Worm (Caenorhabditis elegans) whole organism, young adult: ENCODE measurements around the gene Y32B12B.2.
"Not testable (repeated sequence)": the region's sequence is repeated elsewhere in the genome, so short reads cannot be mapped to it uniquely, and the experiment has no call there.

Source experiments
- F33H1.4 ChIP-seq: fragments of 200-800 bp; sonication (Bioruptor generic); IDR thresholded peaks from 2 replicates; pipeline ENCODE4 v1.3.6; 2022; ENCODE audit warnings: missing genetic modification reagents, missing genetic modification characterization, missing compliant biosample characterization
- F55B11.4 ChIP-seq: sonication (generic microtip); optimal IDR thresholded peaks from 2 replicates; lab custom pipeline; 2016; ENCODE audit warnings: missing compliant biosample characterization, missing genetic modification characterization, borderline replicate concordance; ENCODE audit not compliant: insufficient read depth
- F57A8.1 ChIP-seq: fragments of 200-800 bp; sonication (Bioruptor generic); optimal IDR thresholded peaks from 2 replicates; lab custom pipeline; 2018; ENCODE audit warnings: mild to moderate bottlenecking, missing genetic modification characterization, moderate library complexity, missing compliant biosample characterization
- T26A5.8 ChIP-seq: sonication (generic microtip); optimal IDR thresholded peaks from 2 replicates; lab custom pipeline; 2016; ENCODE audit warnings: missing genetic modification characterization, missing compliant biosample characterization
- Y53F4B.3 ChIP-seq: fragments of 200-800 bp; sonication (Bioruptor generic); IDR thresholded peaks from 2 replicates; pipeline ENCODE4 v1.3.6; 2022; ENCODE audit warnings: missing genetic modification reagents, missing genetic modification characterization, missing compliant biosample characterization
- akir-1 ChIP-seq: fragments of 200-800 bp; sonication (Bioruptor generic); optimal IDR thresholded peaks from 2 replicates; lab custom pipeline; 2018; ENCODE audit warnings: mild to moderate bottlenecking, missing genetic modification characterization, moderate library complexity, missing compliant biosample characterization
- attf-3 ChIP-seq: fragments of 200-800 bp; sonication (Bioruptor generic); conservative IDR thresholded peaks from 2 replicates; pipeline ENCODE4 v1.3.6; 2022; ENCODE audit warnings: missing genetic modification reagents, missing genetic modification characterization, missing compliant biosample characterization
- bed-1 ChIP-seq: fragments of 200-800 bp; sonication (Bioruptor generic); IDR thresholded peaks from 2 replicates; pipeline ENCODE4 v1.3.6; 2022; ENCODE audit warnings: missing genetic modification reagents, missing genetic modification characterization, missing compliant biosample characterization
- ccch-3 ChIP-seq: fragments of 200-800 bp; sonication (Bioruptor generic); optimal IDR thresholded peaks from 2 replicates; lab custom pipeline; 2018; ENCODE audit warnings: mild to moderate bottlenecking, missing genetic modification characterization, missing compliant biosample characterization
- ceh-79 ChIP-seq: sonication (generic microtip); optimal IDR thresholded peaks from 2 replicates; lab custom pipeline; 2017; ENCODE audit warnings: mild to moderate bottlenecking, missing genetic modification characterization, missing compliant biosample characterization
- chd-7 ChIP-seq: sonication (generic microtip); optimal IDR thresholded peaks from 2 replicates; lab custom pipeline; 2016; ENCODE audit warnings: mild to moderate bottlenecking, missing genetic modification characterization, moderate library complexity, missing compliant biosample characterization
- dox-1 ChIP-seq: fragments of 200-800 bp; sonication (Bioruptor generic); IDR thresholded peaks from 2 replicates; pipeline ENCODE4 v1.3.6; 2022; ENCODE audit warnings: missing genetic modification reagents, missing genetic modification characterization, missing compliant biosample characterization
- dpff-1 ChIP-seq: sonication (generic microtip); optimal IDR thresholded peaks from 2 replicates; lab custom pipeline; 2017; ENCODE audit warnings: mild to moderate bottlenecking, missing genetic modification characterization, missing compliant biosample characterization
- egl-44 ChIP-seq: fragments of 200-800 bp; sonication (Bioruptor generic); IDR thresholded peaks from 2 replicates; pipeline ENCODE4 v1.3.6; 2022; ENCODE audit warnings: missing genetic modification reagents, missing genetic modification characterization, missing compliant biosample characterization
- fkh-3 ChIP-seq: sonication (generic microtip); optimal IDR thresholded peaks from 2 replicates; lab custom pipeline; 2016; ENCODE audit warnings: mild to moderate bottlenecking, missing genetic modification characterization, missing compliant biosample characterization
- hmg-20 ChIP-seq: fragments of 200-800 bp; sonication (Bioruptor generic); IDR thresholded peaks from 2 replicates; pipeline ENCODE4 v1.3.6; 2022; ENCODE audit warnings: missing genetic modification reagents, missing genetic modification characterization, missing compliant biosample characterization
- hsf-1 ChIP-seq: fragments of 200-800 bp; sonication (Bioruptor generic); IDR thresholded peaks from 2 replicates; pipeline ENCODE4 v1.3.6; 2022; ENCODE audit warnings: missing genetic modification reagents, missing genetic modification characterization, missing compliant biosample characterization
- lin-35 ChIP-seq, 3 experiments: fragments of 150-350 bp in 2 of 3; sonication (generic microtip) in 1 of 3; optimal IDR thresholded peaks; 2 replicates each; lab custom pipeline; 2014 to 2018; ENCODE audit warnings: missing biosample characterization in 3 of 3, missing genetic modification characterization in 3 of 3, missing genetic modification reagents in 3 of 3
- lin-54 ChIP-seq: fragments of 200-800 bp; sonication (Bioruptor generic); optimal IDR thresholded peaks from 2 replicates; lab custom pipeline; 2018; ENCODE audit warnings: mild to moderate bottlenecking, missing genetic modification characterization, missing compliant biosample characterization
- mxl-1 ChIP-seq: sonication (generic microtip); optimal IDR thresholded peaks from 2 replicates; lab custom pipeline; 2016; ENCODE audit warnings: missing genetic modification characterization, missing compliant biosample characterization
- nhr-120 ChIP-seq: fragments of 200-800 bp; sonication (Bioruptor generic); IDR thresholded peaks from 2 replicates; pipeline ENCODE4 v1.3.6; 2022; ENCODE audit warnings: missing genetic modification characterization, missing compliant biosample characterization
- nhr-27 ChIP-seq: fragments of 200-800 bp; sonication (Bioruptor generic); optimal IDR thresholded peaks from 2 replicates; lab custom pipeline; 2018; ENCODE audit warnings: mild to moderate bottlenecking, missing genetic modification characterization, moderate library complexity, missing compliant biosample characterization
- nhr-90 ChIP-seq: sonication (generic microtip); optimal IDR thresholded peaks from 2 replicates; lab custom pipeline; 2016; ENCODE audit warnings: missing genotype, mild to moderate bottlenecking, missing genetic modification characterization, missing compliant biosample characterization
- snpc-4 ChIP-seq, 5 experiments: fragments of 150-350 bp in 1 of 5; sonication (generic microtip) in 4 of 5; optimal IDR thresholded peaks; 2 replicates each; lab custom pipeline; 2014 to 2018; ENCODE audit warnings: missing genetic modification characterization in 5 of 5, missing biosample characterization in 3 of 5, antibody characterized with exemption in 2 of 5, mild to moderate bottlenecking in 2 of 5, missing compliant biosample characterization in 2 of 5, missing genotype in 2 of 5, moderate library complexity in 2 of 5, missing genetic modification reagents in 1 of 5
- tbx-9 ChIP-seq: sonication (generic microtip); optimal IDR thresholded peaks from 2 replicates; lab custom pipeline; 2016; ENCODE audit warnings: borderline replicate concordance, missing genetic modification characterization, inconsistent platforms, missing compliant biosample characterization
- unc-62 ChIP-seq: fragments of 150-350 bp; optimal IDR thresholded peaks from 2 replicates; lab custom pipeline; 2014; ENCODE audit warnings: missing biosample characterization, missing genetic modification reagents, missing genetic modification characterization
- ztf-26 ChIP-seq: sonication (generic microtip); optimal IDR thresholded peaks from 2 replicates; lab custom pipeline; 2017; ENCODE audit warnings: missing genetic modification characterization, missing compliant biosample characterization
- ztf-3 ChIP-seq: fragments of 200-800 bp; sonication (Bioruptor generic); optimal IDR thresholded peaks from 2 replicates; lab custom pipeline; 2018; ENCODE audit warnings: mild to moderate bottlenecking, missing genetic modification characterization, missing compliant biosample characterization
- ztf-6 ChIP-seq: fragments of 200-800 bp; sonication (Bioruptor generic); IDR thresholded peaks from 2 replicates; pipeline ENCODE4 v1.3.6; 2022; ENCODE audit warnings: missing genetic modification reagents, missing genetic modification characterization, missing compliant biosample characterization

The Y32B12B.2 gene

ce11 chrV:16515140-16515539 is 23.1 kb upstream of the Y32B12B.2 start, which contains the start of gene F36D3.5:
Gene F36D3.5, minus strand, starts transcription at chrV:16515240.
- not testable (repeated sequence) for TF ChIP-seq tbx-9 (tag; lab: Kevin White, UChicago); F55B11.4; Y53F4B.3 (GFP tag; lab: Robert Waterston, UW)

- TF ChIP-seq F57A8.1 (GFP tag; lab: Kevin White, UChicago), result no peak
- TF ChIP-seq lin-35 (GFP tag; optimal IDR thresholded peaks at IDR 0.05; lab: Kevin White, UChicago), result no peak
Measured at ce11 chrV:16517619-16518018, 20.6 kb upstream of the Y32B12B.2 start, which contains the start of gene F36D3.4. Gene F36D3.4, minus strand, starts transcription at chrV:16517719.

ce11 chrV:16522242-16522641 is 16.0 kb upstream of the Y32B12B.2 start, which contains the start of gene srw-34:
Gene srw-34, minus strand, starts transcription at chrV:16522342.
- TF ChIP-seq egl-44 (GFP tag; lab: Robert Waterston, UW), result no peak
- TF ChIP-seq dpff-1 (tag; lab: Kevin White, UChicago), result no peak
- no peak for TF ChIP-seq akir-1 (GFP tag; lab: Kevin White, UChicago)
- no peak for TF ChIP-seq unc-62 (GFP tag; lab: Kevin White, UChicago)
- no peak for TF ChIP-seq ztf-6
- no peak for TF ChIP-seq ztf-3 (GFP tag; lab: Kevin White, UChicago)
- no peak for TF ChIP-seq ceh-79 (tag; lab: Kevin White, UChicago)
- TF ChIP-seq F33H1.4 (GFP tag; lab: Robert Waterston, UW), result no peak
- no peak for TF ChIP-seq bed-1 (GFP tag; lab: Robert Waterston, UW)
- no peak for TF ChIP-seq snpc-4 (GFP tag; optimal IDR thresholded peaks at IDR 0.05; lab: Kevin White, UChicago)
- TF ChIP-seq snpc-4 (tag; optimal IDR thresholded peaks at IDR 0.05; lab: Kevin White, UChicago), result no peak
- TF ChIP-seq tbx-9 (tag; lab: Kevin White, UChicago), result no peak
- no peak for TF ChIP-seq mxl-1 (tag; lab: Kevin White, UChicago)
- no peak for TF ChIP-seq lin-54
- no peak for TF ChIP-seq ccch-3 (GFP tag; lab: Kevin White, UChicago)
- TF ChIP-seq ztf-26 (tag; lab: Kevin White, UChicago), result no peak
- TF ChIP-seq hmg-20, result no peak

DNA sequence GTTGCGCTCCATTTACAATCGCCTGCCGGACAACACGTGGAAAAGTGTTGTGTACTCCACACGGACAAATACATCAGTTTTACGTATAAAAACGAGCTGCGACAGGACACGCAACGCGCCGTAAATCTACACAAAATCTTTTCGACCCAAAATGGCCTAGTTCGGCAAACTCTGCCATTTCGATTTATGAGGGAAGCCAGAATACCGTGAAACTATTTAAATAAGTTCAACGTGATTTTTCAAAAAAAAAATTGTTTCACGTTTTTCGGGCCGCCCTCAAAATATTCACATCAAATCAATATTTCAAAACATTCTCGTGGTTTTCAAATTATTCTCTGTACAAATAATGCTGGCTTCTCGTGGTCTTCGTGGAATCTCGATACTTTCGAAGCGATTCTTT is 11.3 kb upstream of the Y32B12B.2 start, which contains the start of gene F36D3.8:
Gene F36D3.8 (plus strand): TSS at position 301 of the 400 bp plus-strand sequence.
- TF ChIP-seq chd-7 (tag; lab: Kevin White, UChicago) (no peak), mxl-1 (tag; lab: Kevin White, UChicago) (no peak), lin-54 (no peak), nhr-90 (no peak), dox-1 (no peak), dpff-1 (tag; lab: Kevin White, UChicago) (no peak), nhr-27 (tag; lab: Kevin White, UChicago) (no peak)
- TF ChIP-seq, all 124 proteins: peak for 0

DNA sequence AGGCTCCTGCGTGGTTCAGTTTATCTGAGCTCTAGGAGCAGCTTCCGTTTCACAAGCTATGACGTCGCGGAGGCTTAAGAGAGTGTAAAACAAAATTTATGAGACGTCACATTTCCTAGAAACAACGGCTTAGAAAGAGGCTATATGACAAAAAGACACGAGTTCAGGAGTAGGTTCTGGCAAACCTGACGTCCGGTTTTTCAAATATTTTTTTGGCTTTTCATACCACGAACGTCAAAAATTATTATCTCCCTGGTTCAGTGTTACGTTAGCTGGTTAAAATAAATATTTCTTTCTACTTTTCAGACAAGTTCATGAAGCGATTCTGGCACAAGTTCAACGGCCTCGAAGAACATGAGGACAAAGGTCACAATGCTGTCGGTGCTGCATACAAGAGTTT is 10.4 kb upstream of the Y32B12B.2 start, which contains the start of gene F36D3.16:
Gene F36D3.16 (plus strand): TSS at position 301 of the 400 bp plus-strand sequence.
- TF ChIP-seq mxl-1 (tag; lab: Kevin White, UChicago), result no peak

DNA sequence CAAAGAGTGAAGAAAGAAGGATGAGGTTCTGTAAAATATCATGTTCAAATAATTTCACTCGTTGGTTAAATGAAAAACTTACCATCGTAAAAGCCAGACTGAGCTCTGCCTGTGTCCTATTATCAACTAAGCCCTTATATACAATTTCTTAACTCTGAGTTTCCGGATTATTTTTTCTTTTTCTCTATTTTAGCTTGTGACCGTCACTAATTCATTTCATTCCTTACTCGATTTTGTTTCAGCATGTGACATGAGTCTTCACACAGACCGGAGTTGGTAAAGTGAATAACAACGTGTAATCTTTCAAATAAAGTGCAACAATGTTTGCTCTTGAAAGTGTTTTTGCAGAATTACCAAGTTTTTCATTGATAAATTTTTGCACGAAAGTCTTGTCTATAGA is 4.2 kb upstream of the Y32B12B.2 start, which contains the start of gene cpr-2:
Gene cpr-2 (minus strand): TSS at position 101 of the 400 bp plus-strand sequence.
- TF ChIP-seq lin-54 (no peak), dox-1 (no peak), F57A8.1 (GFP tag; lab: Kevin White, UChicago) (no peak), fkh-3 (tag; lab: Kevin White, UChicago) (no peak), nhr-120 (GFP tag; lab: Robert Waterston, UW) (no peak), attf-3 (no peak), snpc-4 (GFP tag; optimal IDR thresholded peaks at IDR 0.05; lab: Kevin White, UChicago) (no peak), snpc-4 (tag; optimal IDR thresholded peaks at IDR 0.05; lab: Kevin White, UChicago) (no peak), T26A5.8 (tag; lab: Kevin White, UChicago) (no peak), hsf-1 (no peak)
- TF ChIP-seq, all 124 proteins: peak for 0
